Fruit fly (Drosophila melanogaster) whole organism, embryonic: ENCODE results near the gene CG16758.

Experiments used
- Bdp1 ChIP-seq: fragments of 200-800 bp; sonication (Bioruptor generic); optimal IDR thresholded peaks from 3 replicates; lab custom pipeline; 2016; ENCODE audit warnings: missing biosample characterization, missing genetic modification characterization
- CG10959 ChIP-seq: fragments of 200-800 bp; sonication (Bioruptor generic); IDR thresholded peaks from 2 replicates; pipeline ENCODE4 v1.3.6; 2022; ENCODE audit warnings: missing biosample characterization, missing genetic modification characterization
- CG11456 ChIP-seq: fragments of 200-800 bp; sonication (Bioruptor generic); IDR thresholded peaks from 3 replicates; pipeline ENCODE4 v1.3.6; 2022; ENCODE audit warnings: missing biosample characterization, missing genetic modification characterization
- CG11723 ChIP-seq: fragments of 200-800 bp; sonication (Bioruptor generic); optimal IDR thresholded peaks from 2 replicates; lab custom pipeline; 2017; ENCODE audit warnings: missing biosample characterization, mild to moderate bottlenecking, missing genetic modification characterization
- CG13296 ChIP-seq: fragments of 200-800 bp; sonication (Bioruptor generic); optimal IDR thresholded peaks from 3 replicates; lab custom pipeline; 2018; ENCODE audit warnings: missing biosample characterization, mild to moderate bottlenecking, missing genetic modification characterization
- CG14050 ChIP-seq: fragments of 200-800 bp; sonication (Bioruptor generic); IDR thresholded peaks from 3 replicates; pipeline ENCODE4 v1.3.6; 2022; ENCODE audit warnings: missing biosample characterization, missing genetic modification characterization
- CG16813 ChIP-seq: fragments of 200-800 bp; sonication (Bioruptor generic); IDR thresholded peaks from 3 replicates; pipeline ENCODE4 v1.3.6; 2022; ENCODE audit warnings: missing biosample characterization, missing genetic modification characterization; ENCODE audit not compliant: partially characterized antibody
- CG17328 ChIP-seq: fragments of 200-800 bp; sonication (Bioruptor generic); IDR thresholded peaks from 2 replicates; pipeline ENCODE4 v1.3.6; 2022; ENCODE audit warnings: missing biosample characterization, missing genetic modification characterization
- CG18619 ChIP-seq: fragments of 200-800 bp; sonication (Bioruptor generic); optimal IDR thresholded peaks from 3 replicates; lab custom pipeline; 2017; ENCODE audit warnings: missing biosample characterization, mild to moderate bottlenecking, missing genetic modification characterization
- CG2712 ChIP-seq: fragments of 200-800 bp; optimal IDR thresholded peaks from 3 replicates; lab custom pipeline; 2019; ENCODE audit warnings: missing biosample characterization, mild to moderate bottlenecking, missing genetic modification characterization, moderate library complexity
- CG32767 ChIP-seq: fragments of 200-800 bp; sonication (Bioruptor generic); IDR thresholded peaks from 2 replicates; pipeline ENCODE4 v1.3.6; 2022; ENCODE audit warnings: missing biosample characterization, missing genetic modification characterization
- CG32772 ChIP-seq: fragments of 200-800 bp; sonication (Bioruptor generic); IDR thresholded peaks from 2 replicates; pipeline ENCODE4 v1.3.6; 2022; ENCODE audit warnings: missing biosample characterization, missing genetic modification characterization
- CG3847 ChIP-seq: fragments of 200-800 bp; sonication (Bioruptor generic); IDR thresholded peaks from 2 replicates; pipeline ENCODE4 v1.3.6; 2022; ENCODE audit warnings: missing biosample characterization, missing genetic modification characterization
- CG4617 ChIP-seq: fragments of 200-800 bp; sonication (Bioruptor generic); optimal IDR thresholded peaks from 3 replicates; lab custom pipeline; 2016; ENCODE audit warnings: missing biosample characterization, missing genetic modification characterization, borderline replicate concordance
- CG4707 ChIP-seq: fragments of 200-800 bp; sonication (Bioruptor generic); optimal IDR thresholded peaks from 2 replicates; lab custom pipeline; 2018; ENCODE audit warnings: missing biosample characterization, mild to moderate bottlenecking, missing genetic modification characterization, moderate library complexity
- CG9215 ChIP-seq: fragments of 200-800 bp; sonication (Bioruptor generic); IDR thresholded peaks from 2 replicates; pipeline ENCODE4 v1.3.6; 2022; ENCODE audit warnings: missing biosample characterization, missing genetic modification characterization
- D19A ChIP-seq: fragments of 200-800 bp; optimal IDR thresholded peaks from 3 replicates; lab custom pipeline; 2019; ENCODE audit warnings: missing biosample characterization, mild to moderate bottlenecking, missing genetic modification characterization, moderate library complexity
- Dfd ChIP-seq, 2 experiments: fragments of >200 bp; optimal IDR thresholded peaks; 2 replicates each; lab custom pipeline; 2017; ENCODE audit warnings: missing biosample characterization in 2 of 2, missing genetic modification characterization in 2 of 2
- Dll ChIP-seq: fragments of 200-800 bp; sonication (Bioruptor generic); IDR thresholded peaks from 4 replicates; pipeline ENCODE4 v1.3.6; 2022; ENCODE audit warnings: missing biosample characterization, missing genetic modification characterization; ENCODE audit not compliant: partially characterized antibody
- E2f2 ChIP-seq: fragments of 200-800 bp; sonication (Bioruptor generic); IDR thresholded peaks from 2 replicates; pipeline ENCODE4 v1.3.6; 2022; ENCODE audit warnings: missing biosample characterization, missing genetic modification characterization
- Ets97D ChIP-seq: fragments of 200-800 bp; sonication (Bioruptor generic); optimal IDR thresholded peaks from 3 replicates; lab custom pipeline; 2016; ENCODE audit warnings: missing biosample characterization, missing genetic modification characterization
- H2.0 ChIP-seq: fragments of 200-800 bp; sonication (Bioruptor generic); IDR thresholded peaks from 2 replicates; pipeline ENCODE4 v1.3.6; 2022; ENCODE audit warnings: missing biosample characterization, missing genetic modification characterization
- HLH54F ChIP-seq: fragments of 200-800 bp; sonication (Bioruptor generic); optimal IDR thresholded peaks from 3 replicates; lab custom pipeline; 2016; ENCODE audit warnings: missing biosample characterization, missing genetic modification characterization
- Hr3 ChIP-seq: fragments of 200-800 bp; sonication (Bioruptor generic); optimal IDR thresholded peaks from 3 replicates; lab custom pipeline; 2016; ENCODE audit warnings: missing biosample characterization, missing genetic modification characterization
- Hr78 ChIP-seq, 2 experiments: fragments of 200-800 bp in 1 of 2; fragments of >200 bp in 1 of 2; sonication (Bioruptor generic) in 1 of 2; optimal IDR thresholded peaks; 2 replicates each; lab custom pipeline; 2017 to 2019; ENCODE audit warnings: missing biosample characterization in 2 of 2, missing genetic modification characterization in 2 of 2, mild to moderate bottlenecking in 1 of 2, moderate library complexity in 1 of 2
- Lhr ChIP-seq: fragments of 200-800 bp; sonication (Bioruptor generic); optimal IDR thresholded peaks from 3 replicates; lab custom pipeline; 2017; ENCODE audit warnings: mild to moderate bottlenecking, missing biosample characterization, missing genetic modification reagents, missing genetic modification characterization
- MTF-1 ChIP-seq: fragments of 200-800 bp; sonication (Bioruptor generic); optimal IDR thresholded peaks from 2 replicates; lab custom pipeline; 2018; ENCODE audit warnings: missing biosample characterization, mild to moderate bottlenecking, missing genetic modification characterization, borderline replicate concordance
- Med ChIP-seq: fragments of 200-800 bp; sonication (Bioruptor generic); peaks from one replicate; lab custom pipeline; 2016; ENCODE audit warnings: missing biosample characterization, missing genetic modification characterization, mild to moderate bottlenecking, inconsistent platforms, moderate library complexity
- PHDP ChIP-seq: fragments of 200-800 bp; sonication (Bioruptor generic); optimal IDR thresholded peaks from 3 replicates; lab custom pipeline; 2018; ENCODE audit warnings: missing biosample characterization, mild to moderate bottlenecking, missing genetic modification characterization, moderate library complexity
- Rfx ChIP-seq: fragments of 200-800 bp; sonication (Bioruptor generic); IDR thresholded peaks from 2 replicates; pipeline ENCODE4 v1.3.6; 2022; ENCODE audit warnings: missing biosample characterization, missing genetic modification characterization
- Rx ChIP-seq: fragments of 200-800 bp; sonication (Bioruptor generic); IDR thresholded peaks from 2 replicates; pipeline ENCODE4 v1.3.6; 2022; ENCODE audit warnings: missing biosample characterization, missing genetic modification characterization
- ac ChIP-seq: fragments of 200-800 bp; sonication (Bioruptor generic); optimal IDR thresholded peaks from 3 replicates; lab custom pipeline; 2017; ENCODE audit warnings: missing biosample characterization, mild to moderate bottlenecking, missing genetic modification characterization
- cato ChIP-seq: fragments of 200-800 bp; sonication (Bioruptor generic); optimal IDR thresholded peaks from 2 replicates; lab custom pipeline; 2016; ENCODE audit warnings: missing biosample characterization, missing genetic modification characterization, borderline replicate concordance
- crc ChIP-seq: fragments of 200-800 bp; sonication (Bioruptor generic); optimal IDR thresholded peaks from 2 replicates; lab custom pipeline; 2016; ENCODE audit warnings: missing biosample characterization, missing genetic modification characterization
- cwo ChIP-seq: fragments of 200-800 bp; sonication (Bioruptor generic); optimal IDR thresholded peaks from 3 replicates; lab custom pipeline; 2017; ENCODE audit warnings: missing biosample characterization, missing genetic modification characterization, mild to moderate bottlenecking, moderate library complexity, missing genetic modification reagents
- ftz-f1 ChIP-seq: fragments of 200-800 bp; sonication (Bioruptor generic); optimal IDR thresholded peaks from 2 replicates; lab custom pipeline; 2016; ENCODE audit warnings: missing biosample characterization, missing genetic modification characterization
- gce ChIP-seq: fragments of 200-800 bp; sonication (Bioruptor generic); IDR thresholded peaks from 3 replicates; pipeline ENCODE4 v1.3.6; 2022; ENCODE audit warnings: missing biosample characterization, missing genetic modification characterization
- gfzf ChIP-seq: fragments of 200-800 bp; sonication (Bioruptor generic); optimal IDR thresholded peaks from 2 replicates; lab custom pipeline; 2016; ENCODE audit warnings: missing biosample characterization, mild to moderate bottlenecking, missing genetic modification characterization, moderate library complexity
- lbe ChIP-seq: fragments of 200-800 bp; sonication (Bioruptor generic); optimal IDR thresholded peaks from 2 replicates; lab custom pipeline; 2016; ENCODE audit warnings: missing biosample characterization, mild to moderate bottlenecking, missing genetic modification characterization
- lola ChIP-seq, 3 experiments: fragments of >200 bp in 2 of 3; fragments of 200-800 bp in 1 of 3; sonication (Bioruptor generic) in 1 of 3; optimal IDR thresholded peaks; 2 replicates each; lab custom pipeline; 2017 to 2019; ENCODE audit warnings: missing biosample characterization in 3 of 3, missing genetic modification characterization in 3 of 3, mild to moderate bottlenecking in 1 of 3, moderate library complexity in 1 of 3
- mld ChIP-seq: fragments of 200-800 bp; sonication (Bioruptor generic); IDR thresholded peaks from 3 replicates; pipeline ENCODE4 v1.3.6; 2022; ENCODE audit warnings: missing biosample characterization, missing genetic modification characterization; ENCODE audit not compliant: partially characterized antibody
- pros ChIP-seq: fragments of 200-800 bp; sonication (Bioruptor generic); optimal IDR thresholded peaks from 3 replicates; lab custom pipeline; 2019; ENCODE audit warnings: missing biosample characterization, mild to moderate bottlenecking, missing genetic modification characterization, moderate library complexity
- psq ChIP-seq: fragments of 200-800 bp; sonication (Bioruptor generic); optimal IDR thresholded peaks from 2 replicates; lab custom pipeline; 2017; ENCODE audit warnings: missing biosample characterization, missing genetic modification characterization
- pzg ChIP-seq: fragments of 200-800 bp; sonication (Bioruptor generic); optimal IDR thresholded peaks from 3 replicates; lab custom pipeline; 2018; ENCODE audit warnings: missing biosample characterization, mild to moderate bottlenecking, missing genetic modification characterization, moderate library complexity
- rib ChIP-seq: fragments of 200-800 bp; sonication (Bioruptor generic); IDR thresholded peaks from 2 replicates; pipeline ENCODE4 v1.3.6; 2022; ENCODE audit warnings: missing biosample characterization, missing genetic modification characterization
- sim ChIP-seq: fragments of 200-800 bp; sonication (Bioruptor generic); IDR thresholded peaks from 2 replicates; pipeline ENCODE4 v1.3.6; 2022; ENCODE audit warnings: missing biosample characterization, missing genetic modification characterization
- slou ChIP-seq: fragments of 200-800 bp; sonication (Bioruptor generic); optimal IDR thresholded peaks from 3 replicates; lab custom pipeline; 2016; ENCODE audit warnings: missing biosample characterization, missing genetic modification characterization
- so ChIP-seq: fragments of 200-800 bp; sonication (Bioruptor generic); IDR thresholded peaks from 3 replicates; pipeline ENCODE4 v1.3.6; 2022; ENCODE audit warnings: missing biosample characterization, missing genetic modification characterization
- tap ChIP-seq: fragments of 200-800 bp; optimal IDR thresholded peaks from 3 replicates; lab custom pipeline; 2019; ENCODE audit warnings: missing biosample characterization, mild to moderate bottlenecking, missing genetic modification characterization, moderate library complexity
- ttk ChIP-seq: fragments of 200-800 bp; sonication (Bioruptor generic); IDR thresholded peaks from 2 replicates; pipeline ENCODE4 v2.1.2; 2022; ENCODE audit warnings: missing biosample characterization, missing genetic modification characterization
- vvl ChIP-seq: fragments of 200-800 bp; sonication (Bioruptor generic); IDR thresholded peaks from 2 replicates; pipeline ENCODE4 v1.3.6; 2022; ENCODE audit warnings: missing biosample characterization, missing genetic modification characterization
- wdn ChIP-seq: fragments of 200-800 bp; sonication (Bioruptor generic); IDR thresholded peaks from 2 replicates; pipeline ENCODE4 v1.3.6; 2022; ENCODE audit warnings: missing biosample characterization, missing genetic modification characterization

The CG16758 gene

dm6 chr3L:2486493-2486892 lies 16.9 kb downstream of the CG16758 start (continued):
- TF ChIP-seq CG14050 (GFP tag; lab: Robert Waterston, UW): no peak
- no peak for TF ChIP-seq CG2712
- TF ChIP-seq E2f2 (GFP tag; lab: Robert Waterston, UW): no peak
- no peak; the same call in 2 of the 3 replicates for TF ChIP-seq so (GFP tag; lab: Robert Waterston, UW)
- TF ChIP-seq sim (GFP tag; lab: Robert Waterston, UW): no peak
- no peak for TF ChIP-seq CG11723 (GFP tag; lab: Kevin White, UChicago)
- TF ChIP-seq D19A (tag; lab: Kevin White, UChicago): peak; percentile 4
- no peak for TF ChIP-seq CG18619
- TF ChIP-seq crc (GFP tag; lab: Kevin White, UChicago): no peak
- no peak for TF ChIP-seq Rfx
- TF ChIP-seq HLH54F (GFP tag; lab: Kevin White, UChicago): no peak
- no peak for TF ChIP-seq cato (GFP tag; lab: Kevin White, UChicago)
- no peak for TF ChIP-seq slou (GFP tag; lab: Kevin White, UChicago)
- no peak for TF ChIP-seq CG4707 (GFP tag; lab: Kevin White, UChicago)
- peak in 1 of 2 experiments; percentile 23 for TF ChIP-seq Hr78 (GFP tag; optimal IDR thresholded peaks at IDR 0.05; lab: Kevin White, UChicago)
- no peak for TF ChIP-seq CG17328 (GFP tag; lab: Robert Waterston, UW)
- no peak for TF ChIP-seq MTF-1
- no peak for TF ChIP-seq CG10959 (GFP tag; lab: Robert Waterston, UW)
- TF ChIP-seq gfzf: no peak
- no peak for TF ChIP-seq ttk (GFP tag; lab: Robert Waterston, UW)
- no peak for TF ChIP-seq CG13296 (GFP tag; lab: Kevin White, UChicago)
- no peak for TF ChIP-seq ac (GFP tag; lab: Kevin White, UChicago)
- TF ChIP-seq gce (GFP tag; lab: Robert Waterston, UW): no peak
- no peak for TF ChIP-seq Lhr (GFP tag; lab: Kevin White, UChicago)
- no peak for TF ChIP-seq lola (GFP tag; optimal IDR thresholded peaks at IDR 0.05; lab: Kevin White, UChicago)
- no peak for TF ChIP-seq pzg
- TF ChIP-seq Ets97D: peak; percentile 0
- no peak for TF ChIP-seq wdn (GFP tag; lab: Robert Waterston, UW)
- TF ChIP-seq Rx (GFP tag; lab: Robert Waterston, UW): no peak
- TF ChIP-seq CG32772 (GFP tag; lab: Robert Waterston, UW): no peak
- TF ChIP-seq Med (GFP tag; lab: Kevin White, UChicago): peak; percentile 57
- TF ChIP-seq cwo (GFP tag; lab: Kevin White, UChicago): no peak
- no peak for TF ChIP-seq Dfd (GFP tag; optimal IDR thresholded peaks at IDR 0.05; lab: Kevin White, UChicago)
- 0 out of 2 replicates have a peak, but pooled peaks have one; percentile 29 for TF ChIP-seq vvl (GFP tag; lab: Robert Waterston, UW)
- TF ChIP-seq CG11456 (GFP tag; lab: Robert Waterston, UW): no peak
- TF ChIP-seq PHDP: no peak
- TF ChIP-seq CG3847 (GFP tag; lab: Robert Waterston, UW): no peak
- TF ChIP-seq rib (GFP tag; lab: Robert Waterston, UW): no peak
- no peak for TF ChIP-seq pros (GFP tag; lab: Kevin White, UChicago)
- no peak for TF ChIP-seq Hr3
- TF ChIP-seq mld (GFP tag; lab: Robert Waterston, UW): no peak
- no peak for TF ChIP-seq lbe (GFP tag; lab: Kevin White, UChicago)
- no peak for TF ChIP-seq H2.0 (GFP tag; lab: Robert Waterston, UW)
- no peak for TF ChIP-seq tap (tag; lab: Kevin White, UChicago)
- no peak for TF ChIP-seq Bdp1 (GFP tag; lab: Kevin White, UChicago)
- TF ChIP-seq CG9215 (GFP tag; lab: Robert Waterston, UW): no peak
- no peak for TF ChIP-seq psq
- no peak for TF ChIP-seq ftz-f1 (GFP tag; lab: Kevin White, UChicago)
- no peak for TF ChIP-seq Dll (GFP tag; lab: Robert Waterston, UW)
- TF ChIP-seq CG4617 (GFP tag; lab: Kevin White, UChicago): no peak
- TF ChIP-seq CG16813 (GFP tag; lab: Robert Waterston, UW): no peak
- TF ChIP-seq CG32767 (GFP tag; lab: Robert Waterston, UW): no peak
